Worm (Caenorhabditis elegans) whole organism, L4/young adult: ENCODE results near the gene F49E10.2.

Source experiments
- dao-5 ChIP-seq: sonication (generic microtip); optimal IDR thresholded peaks from 2 replicates; lab custom pipeline; 2016; ENCODE audit warnings: missing genotype, missing genetic modification characterization, moderate library complexity, missing compliant biosample characterization
- him-1 ChIP-seq: sonication (generic microtip); optimal IDR thresholded peaks from 2 replicates; lab custom pipeline; 2016; ENCODE audit warnings: missing genotype, missing genetic modification reagents, missing genetic modification characterization, missing compliant biosample characterization

- TF ChIP-seq him-1 (no peak), dao-5 (tag; lab: Kevin White, UChicago) (no peak)
These were observed 13.1 kb upstream of the F49E10.2 start for ce11 chrX:5877039-5877438.
